Worm (Caenorhabditis elegans) whole organism, L3 larva: ENCODE measurements around the gene mlc-6.

ENCODE experiments used
- aly-2 ChIP-seq: fragments of 150-350 bp; optimal IDR thresholded peaks from 2 replicates; lab custom pipeline; 2014; ENCODE audit warnings: missing biosample characterization, missing genetic modification characterization
- ama-1 ChIP-seq: fragments of 150-350 bp; optimal IDR thresholded peaks from 2 replicates; lab custom pipeline; 2018
- ceh-16 ChIP-seq: sonication (generic microtip); optimal IDR thresholded peaks from 2 replicates; lab custom pipeline; 2017; ENCODE audit warnings: missing biosample characterization, missing genetic modification characterization
- ceh-9 ChIP-seq: sonication (generic microtip); optimal IDR thresholded peaks from 2 replicates; lab custom pipeline; 2018; ENCODE audit warnings: missing biosample characterization, missing genetic modification characterization
- egl-5 ChIP-seq: fragments of 150-350 bp; optimal IDR thresholded peaks from 2 replicates; lab custom pipeline; 2017; ENCODE audit warnings: missing biosample characterization, missing genetic modification reagents, missing genetic modification characterization, inconsistent platforms
- elt-1 ChIP-seq: fragments of 150-350 bp; optimal IDR thresholded peaks from 2 replicates; lab custom pipeline; 2014; ENCODE audit warnings: missing biosample characterization, missing genetic modification characterization
- elt-2 ChIP-seq: sonication (generic microtip); optimal IDR thresholded peaks from 2 replicates; lab custom pipeline; 2016; ENCODE audit warnings: missing genetic modification reagents, mild to moderate bottlenecking, missing genetic modification characterization, missing compliant biosample characterization
- elt-3 ChIP-seq, 3 experiments: fragments of 150-350 bp in 1 of 3; sonication (generic microtip) in 2 of 3; optimal IDR thresholded peaks; 2 replicates in 2 of 3; 4 replicates in 1 of 3; lab custom pipeline; 2014 to 2017; ENCODE audit warnings: missing biosample characterization in 3 of 3, missing genetic modification characterization in 3 of 3
- eor-1 ChIP-seq, 2 experiments: fragments of 150-350 bp; optimal IDR thresholded peaks; 2 replicates each; lab custom pipeline; 2014 to 2018; ENCODE audit warnings: missing biosample characterization in 2 of 2, missing genetic modification characterization in 2 of 2
- fkh-10 ChIP-seq: sonication (generic microtip); optimal IDR thresholded peaks from 2 replicates; lab custom pipeline; 2017; ENCODE audit warnings: missing biosample characterization, missing genetic modification reagents, missing genetic modification characterization
- hmg-11 ChIP-seq: sonication (generic microtip); optimal IDR thresholded peaks from 2 replicates; lab custom pipeline; 2016; ENCODE audit warnings: missing genetic modification characterization, missing compliant biosample characterization
- lin-39 ChIP-seq: fragments of 150-350 bp; optimal IDR thresholded peaks from 2 replicates; lab custom pipeline; 2018; ENCODE audit warnings: missing biosample characterization, missing genetic modification reagents, missing genetic modification characterization
- mdl-1 ChIP-seq: fragments of 150-350 bp; optimal IDR thresholded peaks from 2 replicates; lab custom pipeline; 2014; ENCODE audit warnings: missing biosample characterization, missing genetic modification characterization
- mml-1 ChIP-seq: fragments of 150-350 bp; sonication (generic microtip); optimal IDR thresholded peaks from 3 replicates; lab custom pipeline; 2014; ENCODE audit warnings: missing biosample characterization, missing genetic modification characterization
- nhr-11 ChIP-seq: fragments of 150-350 bp; optimal IDR thresholded peaks from 2 replicates; lab custom pipeline; 2014; ENCODE audit warnings: missing biosample characterization, missing genetic modification characterization
- nhr-23 ChIP-seq: fragments of 150-350 bp; optimal IDR thresholded peaks from 2 replicates; lab custom pipeline; 2014; ENCODE audit warnings: missing biosample characterization, missing genetic modification reagents, missing genetic modification characterization
- nhr-25 ChIP-seq: sonication (generic microtip); optimal IDR thresholded peaks from 2 replicates; lab custom pipeline; 2017; ENCODE audit warnings: missing biosample characterization, missing genetic modification characterization
- nhr-28 ChIP-seq: fragments of 150-350 bp; optimal IDR thresholded peaks from 2 replicates; lab custom pipeline; 2014; ENCODE audit warnings: missing biosample characterization, missing genetic modification characterization
- nhr-43 ChIP-seq: sonication (generic microtip); optimal IDR thresholded peaks from 2 replicates; lab custom pipeline; 2016; ENCODE audit warnings: mild to moderate bottlenecking, missing genetic modification characterization, missing compliant biosample characterization; ENCODE audit not compliant: poor library complexity, severe bottlenecking
- nhr-77 ChIP-seq: fragments of 150-350 bp; optimal IDR thresholded peaks from 2 replicates; lab custom pipeline; 2014; ENCODE audit warnings: missing biosample characterization, missing genetic modification characterization
- pha-4 ChIP-seq: fragments of 150-350 bp; optimal IDR thresholded peaks from 2 replicates; lab custom pipeline; 2014; ENCODE audit warnings: missing biosample characterization, missing genetic modification reagents, missing genetic modification characterization
- pqm-1 ChIP-seq: fragments of 150-350 bp; optimal IDR thresholded peaks from 2 replicates; lab custom pipeline; 2017; ENCODE audit warnings: missing biosample characterization, missing genetic modification characterization, inconsistent platforms
- snpc-4 ChIP-seq: fragments of 150-350 bp; optimal IDR thresholded peaks from 2 replicates; lab custom pipeline; 2014; ENCODE audit warnings: missing biosample characterization, missing genetic modification characterization
- unc-62 ChIP-seq: fragments of 150-350 bp; sonication (generic microtip); optimal IDR thresholded peaks from 4 replicates; lab custom pipeline; 2014; ENCODE audit warnings: missing biosample characterization, missing genetic modification reagents, missing genetic modification characterization
- zag-1 ChIP-seq: fragments of 150-350 bp; optimal IDR thresholded peaks from 2 replicates; lab custom pipeline; 2014; ENCODE audit warnings: missing biosample characterization, missing genetic modification characterization
- ztf-11 ChIP-seq: fragments of 150-350 bp; optimal IDR thresholded peaks from 2 replicates; lab custom pipeline; 2014; ENCODE audit warnings: missing biosample characterization, missing genetic modification characterization

mlc-6 gene

DNA sequence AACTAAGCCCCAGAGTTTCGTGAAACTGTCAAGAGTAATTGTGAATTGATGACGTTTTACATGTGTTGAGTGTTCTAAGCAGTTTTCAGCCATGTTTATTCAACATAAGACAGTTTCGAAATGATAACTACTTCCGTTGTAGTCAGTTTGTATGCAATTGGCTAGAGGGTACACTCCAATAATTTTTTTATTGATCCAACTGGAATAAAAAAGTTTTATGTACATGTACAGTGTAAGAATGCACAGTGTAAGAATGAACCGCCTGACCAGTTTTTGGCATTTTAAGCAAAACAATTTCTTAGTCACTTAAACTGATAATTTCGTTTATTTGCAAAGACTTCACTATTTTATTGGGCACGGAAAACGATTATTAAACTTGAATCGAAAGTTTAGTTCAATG is 33.1 kb downstream of the mlc-6 start:
- TF ChIP-seq zag-1 (tag; lab: Kevin White, UChicago): no peak
- TF ChIP-seq elt-2: peak; percentile 47
- TF ChIP-seq, all 47 proteins: peak for 1

DNA sequence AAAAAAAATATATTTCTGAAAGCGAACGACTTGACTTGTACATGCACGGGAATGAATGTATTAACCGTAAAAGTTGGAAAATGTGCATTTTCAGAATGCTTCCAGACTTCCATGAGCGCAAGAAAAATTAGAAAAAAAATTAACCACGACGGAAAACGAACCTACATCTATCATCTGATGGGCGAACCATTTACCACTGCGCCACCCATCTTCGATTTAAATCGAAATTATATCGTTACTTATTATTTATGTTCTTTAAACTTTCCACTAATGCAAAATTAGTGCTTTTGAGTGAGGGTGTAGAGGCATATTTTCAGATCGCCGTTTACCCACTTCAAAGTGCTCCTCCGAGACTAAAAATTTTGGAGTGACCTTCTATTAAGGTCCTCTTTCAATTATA is 35.2 kb downstream of the mlc-6 start:
- peak; percentile 18 for TF ChIP-seq elt-2

DNA sequence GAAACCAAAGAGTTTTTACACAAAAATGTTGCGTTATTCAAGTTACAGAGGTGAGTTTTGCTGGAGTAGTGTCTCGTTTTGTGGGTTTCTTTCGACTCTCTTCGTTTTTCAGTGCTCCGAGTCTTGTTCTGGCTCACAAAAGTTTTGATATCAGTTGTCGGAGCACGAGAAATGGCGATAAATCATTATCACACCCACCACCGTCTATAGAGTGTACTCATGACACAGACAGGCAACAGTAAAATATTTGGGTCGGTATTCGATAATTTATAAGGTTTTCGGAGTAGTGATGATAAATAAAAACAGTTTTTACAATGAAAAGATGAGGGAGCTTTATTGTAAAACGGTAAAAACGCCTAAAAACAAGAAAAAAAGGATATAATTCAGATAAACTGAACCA is 38.5 kb downstream of the mlc-6 start, which contains the start of gene ceh-37:
Gene ceh-37, minus strand, starts transcription at position 59 of the 400 bp plus-strand sequence.
- no peak for TF ChIP-seq nhr-28
- peak; percentile 63 for TF ChIP-seq pqm-1
- no peak for TF ChIP-seq snpc-4 (tag; lab: Kevin White, UChicago)
- TF ChIP-seq ceh-16 (tag; lab: Kevin White, UChicago): no peak
- peak; percentile 79 for TF ChIP-seq elt-2

DNA sequence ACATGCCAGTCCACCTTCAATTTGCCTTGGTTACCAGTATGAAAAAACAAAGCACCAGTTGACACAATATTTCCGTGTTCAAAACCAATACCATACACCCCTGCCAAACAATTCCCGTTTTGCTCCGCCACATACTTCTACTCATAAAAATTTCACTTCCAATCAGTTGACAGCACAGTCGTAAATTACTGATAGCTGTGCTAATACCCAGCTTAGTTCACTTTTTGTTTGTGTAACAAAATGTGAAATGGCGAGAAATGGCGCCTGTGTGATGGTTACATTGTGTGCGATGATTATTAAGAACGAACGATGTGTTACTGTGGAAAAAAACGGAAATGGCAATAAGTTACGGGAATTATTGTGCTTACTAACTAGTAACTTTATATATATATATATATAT is 40.1 kb downstream of the mlc-6 start:
- TF ChIP-seq fkh-10: no peak
- no peak for TF ChIP-seq nhr-43 (tag; lab: Kevin White, UChicago)
- TF ChIP-seq ceh-9: no peak
- TF ChIP-seq ama-1 (lab: Kevin White, UChicago): no peak
- TF ChIP-seq unc-62 (GFP tag; lab: Kevin White, UChicago): no peak
- TF ChIP-seq egl-5 (tag; lab: Kevin White, UChicago): no peak
- TF ChIP-seq ztf-11 (tag; lab: Kevin White, UChicago): no peak
- peak; percentile 40 for TF ChIP-seq pqm-1
- TF ChIP-seq nhr-23 (tag; lab: Kevin White, UChicago): no peak
- TF ChIP-seq ceh-16 (tag; lab: Kevin White, UChicago): no peak
- TF ChIP-seq lin-39: no peak
- TF ChIP-seq eor-1 (tag; optimal IDR thresholded peaks at IDR 0.05; lab: Kevin White, UChicago): no peak
- TF ChIP-seq aly-2 (tag; lab: Kevin White, UChicago): no peak
- no peak for TF ChIP-seq nhr-28
- no peak for TF ChIP-seq mml-1
- TF ChIP-seq nhr-11: no peak
- TF ChIP-seq nhr-25 (tag; lab: Kevin White, UChicago): no peak
- TF ChIP-seq pha-4 (tag; lab: Kevin White, UChicago): peak; percentile 29
- TF ChIP-seq mdl-1: no peak
- TF ChIP-seq hmg-11: no peak
- no peak for TF ChIP-seq elt-1
- no peak for TF ChIP-seq elt-3 (tag; optimal IDR thresholded peaks at IDR 0.05; lab: Kevin White, UChicago)
- no peak for TF ChIP-seq nhr-77 (tag; lab: Kevin White, UChicago)
- peak; percentile 72 for TF ChIP-seq elt-2
